Worm (Caenorhabditis elegans): ENCODE results near the gene snf-7.

Gene snf-7

DNA sequence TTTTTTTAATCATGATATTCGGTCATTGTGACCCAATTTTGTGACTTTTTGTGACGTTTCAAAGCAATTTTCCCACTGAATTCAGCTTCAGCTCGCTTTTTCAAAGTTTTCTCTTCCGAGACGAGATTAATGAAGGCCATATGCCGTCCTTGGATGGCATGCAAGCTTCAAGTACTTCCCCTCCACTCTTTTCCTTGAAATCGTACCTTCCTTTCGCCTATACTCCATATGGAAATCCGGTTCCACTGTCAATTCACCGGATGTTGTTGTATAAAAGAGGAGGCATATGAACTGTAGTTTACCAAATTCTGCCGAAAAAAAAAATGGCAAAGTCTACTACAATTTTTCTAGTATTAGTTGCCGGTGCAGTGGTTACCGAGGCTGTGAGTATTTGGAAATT, 24.5 kb upstream of the snf-7 start, which contains the start of gene ZK1010.4:
Gene ZK1010.4, plus strand, starts transcription at position 301 of the 400 bp plus-strand sequence.
- TF ChIP-seq ztf-23 (GFP tag; IDR thresholded peaks at IDR 0.05) (no peak), med-1 (GFP tag; optimal IDR thresholded peaks at IDR 0.05; ENCODE audit: insufficient read depth) (no peak), ref-1 (GFP tag; conservative IDR thresholded peaks at IDR 0.05) (no peak), cog-1 (tag; optimal IDR thresholded peaks at IDR 0.05) (no peak)

DNA sequence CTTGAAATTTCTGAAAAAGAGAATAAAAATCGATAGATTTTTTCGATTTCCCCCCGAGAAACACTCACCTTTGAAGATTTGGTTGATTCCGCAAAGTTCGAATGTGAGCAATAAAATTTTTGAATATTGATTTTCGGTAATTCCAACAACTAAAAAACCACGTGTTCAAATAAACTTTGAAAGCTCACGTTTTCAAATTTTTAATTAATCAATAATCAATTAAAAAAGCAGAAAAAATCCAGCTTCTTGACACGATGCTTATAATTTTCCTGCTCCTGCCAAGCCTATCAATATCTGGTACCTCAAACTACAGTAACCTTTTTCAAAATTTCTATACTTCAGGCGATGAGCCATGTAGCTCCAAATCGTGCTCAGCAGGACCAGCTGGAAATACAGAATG, 17.8 kb upstream of the snf-7 start, which contains the start of gene ZK1010.5:
Gene ZK1010.5, minus strand, starts transcription at position 101 of the 400 bp plus-strand sequence.
- 0 out of 2 replicates have a peak, but pooled peaks have one; percentile 38 for TF ChIP-seq T22C8.4 (GFP tag; IDR thresholded peaks at IDR 0.05)
- no peak for TF ChIP-seq med-1 (GFP tag; optimal IDR thresholded peaks at IDR 0.05; ENCODE audit: insufficient read depth)

DNA sequence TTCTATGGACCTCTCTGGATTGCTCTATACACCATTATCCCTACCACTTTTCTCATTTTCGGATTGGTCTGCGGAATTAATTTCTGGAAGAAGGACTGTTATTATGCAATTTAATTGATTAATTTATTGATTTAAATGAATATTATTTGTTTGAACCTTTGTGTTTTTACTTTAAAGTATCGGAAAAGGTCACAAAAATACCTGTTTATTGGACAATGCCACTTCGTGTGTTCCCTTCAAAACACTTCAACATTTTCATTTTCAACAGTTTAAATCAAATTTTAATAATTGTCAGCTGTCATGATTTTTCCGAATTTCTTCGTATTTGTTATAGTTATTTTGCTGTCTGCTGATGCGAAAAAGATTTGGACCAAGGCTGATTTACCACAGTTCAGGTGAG, 14.3 kb upstream of the snf-7 start, which contains the start of gene ZK1010.12:
Gene ZK1010.12, plus strand, starts transcription at position 301 of the 400 bp plus-strand sequence.
- TF ChIP-seq ztf-23 (GFP tag; IDR thresholded peaks at IDR 0.05) (no peak), med-1 (GFP tag; optimal IDR thresholded peaks at IDR 0.05; ENCODE audit: insufficient read depth) (no peak), cog-1 (tag; optimal IDR thresholded peaks at IDR 0.05) (no peak), T22C8.4 (GFP tag; IDR thresholded peaks at IDR 0.05) (no peak), klf-2 (GFP tag; conservative IDR thresholded peaks at IDR 0.05) (no peak), ztf-29 (GFP tag; IDR thresholded peaks at IDR 0.05) (no peak), ref-1 (GFP tag; conservative IDR thresholded peaks at IDR 0.05) (no peak), flt-1 (GFP tag; IDR thresholded peaks at IDR 0.05) (no peak), tab-1 (GFP tag; IDR thresholded peaks at IDR 0.05) (no peak)

DNA sequence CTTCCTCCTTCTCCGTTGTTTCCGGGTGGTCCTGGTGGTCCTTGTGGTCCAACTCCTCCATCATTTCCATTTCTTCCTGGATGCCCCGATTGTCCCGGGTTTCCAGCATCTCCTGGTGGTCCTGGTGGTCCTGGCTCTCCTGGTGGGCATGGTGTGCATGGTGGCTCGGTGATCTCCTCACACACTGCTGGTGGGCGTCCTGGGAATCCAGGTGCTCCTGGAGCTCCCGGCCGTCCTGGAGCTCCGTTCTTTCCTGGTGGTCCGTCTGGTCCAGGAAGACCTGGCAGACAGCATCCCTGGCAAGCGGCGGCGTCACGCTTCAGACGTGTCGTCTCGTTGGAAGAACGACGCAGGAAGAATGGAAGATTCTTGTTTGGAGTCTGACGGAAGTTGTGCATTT, 12.2 kb upstream of the snf-7 start:
- TF ChIP-seq T22C8.4 (GFP tag; IDR thresholded peaks at IDR 0.05), result no peak
- TF ChIP-seq klf-2 (GFP tag; conservative IDR thresholded peaks at IDR 0.05), result no peak
- no peak for TF ChIP-seq ref-1 (GFP tag; conservative IDR thresholded peaks at IDR 0.05)
- TF ChIP-seq ztf-29 (GFP tag; IDR thresholded peaks at IDR 0.05), result no peak
- no peak for TF ChIP-seq cog-1 (tag; optimal IDR thresholded peaks at IDR 0.05)
- no peak for TF ChIP-seq ztf-23 (GFP tag; IDR thresholded peaks at IDR 0.05)
- no peak for TF ChIP-seq flt-1 (GFP tag; IDR thresholded peaks at IDR 0.05)
- TF ChIP-seq med-1 (GFP tag; optimal IDR thresholded peaks at IDR 0.05; ENCODE audit: insufficient read depth), result no peak

DNA sequence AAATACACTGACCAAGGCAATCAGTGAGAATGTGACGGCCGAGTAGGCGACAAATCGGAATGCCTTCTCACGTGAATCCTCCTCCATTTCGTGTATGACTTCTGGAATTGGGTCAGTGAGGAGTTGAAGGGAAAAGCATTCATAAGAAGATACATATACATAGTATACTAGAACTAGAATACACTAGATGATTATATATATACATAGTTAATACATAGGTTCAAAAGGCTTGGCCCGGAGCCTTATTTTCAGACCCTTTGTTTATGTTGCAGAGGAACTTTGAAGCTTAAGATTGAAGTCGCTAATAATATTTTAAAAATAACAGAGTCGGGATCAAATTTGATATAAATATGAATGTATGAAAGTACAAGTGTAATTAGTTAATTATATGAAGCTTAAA, 11.7 kb upstream of the snf-7 start, which contains the start of gene col-97:
Gene col-97, minus strand, starts transcription at position 101 of the 400 bp plus-strand sequence.
- TF ChIP-seq med-1 (GFP tag; optimal IDR thresholded peaks at IDR 0.05; ENCODE audit: insufficient read depth) (no peak), ztf-23 (GFP tag; IDR thresholded peaks at IDR 0.05) (no peak), klf-2 (GFP tag; conservative IDR thresholded peaks at IDR 0.05) (no peak), tab-1 (GFP tag; IDR thresholded peaks at IDR 0.05) (no peak), ref-1 (GFP tag; conservative IDR thresholded peaks at IDR 0.05) (no peak), cog-1 (tag; optimal IDR thresholded peaks at IDR 0.05) (no peak), flt-1 (GFP tag; IDR thresholded peaks at IDR 0.05) (no peak), T22C8.4 (GFP tag; IDR thresholded peaks at IDR 0.05) (no peak), ztf-29 (GFP tag; IDR thresholded peaks at IDR 0.05) (no peak)

- no peak for TF ChIP-seq T22C8.4 (GFP tag; IDR thresholded peaks at IDR 0.05)
- TF ChIP-seq klf-2 (GFP tag; conservative IDR thresholded peaks at IDR 0.05), result no peak
- no peak for TF ChIP-seq ztf-29 (GFP tag; IDR thresholded peaks at IDR 0.05)
- no peak for TF ChIP-seq cog-1 (tag; optimal IDR thresholded peaks at IDR 0.05)
- no peak for TF ChIP-seq ztf-23 (GFP tag; IDR thresholded peaks at IDR 0.05)
- TF ChIP-seq tab-1 (GFP tag; IDR thresholded peaks at IDR 0.05), result no peak
- TF ChIP-seq med-1 (GFP tag; optimal IDR thresholded peaks at IDR 0.05; ENCODE audit: insufficient read depth), result no peak
- no peak for TF ChIP-seq ref-1 (GFP tag; conservative IDR thresholded peaks at IDR 0.05)
- TF ChIP-seq flt-1 (GFP tag; IDR thresholded peaks at IDR 0.05), result no peak
Measured at ce11 chrIII:12998252-12998651, 7.0 kb upstream of the snf-7 start.

DNA sequence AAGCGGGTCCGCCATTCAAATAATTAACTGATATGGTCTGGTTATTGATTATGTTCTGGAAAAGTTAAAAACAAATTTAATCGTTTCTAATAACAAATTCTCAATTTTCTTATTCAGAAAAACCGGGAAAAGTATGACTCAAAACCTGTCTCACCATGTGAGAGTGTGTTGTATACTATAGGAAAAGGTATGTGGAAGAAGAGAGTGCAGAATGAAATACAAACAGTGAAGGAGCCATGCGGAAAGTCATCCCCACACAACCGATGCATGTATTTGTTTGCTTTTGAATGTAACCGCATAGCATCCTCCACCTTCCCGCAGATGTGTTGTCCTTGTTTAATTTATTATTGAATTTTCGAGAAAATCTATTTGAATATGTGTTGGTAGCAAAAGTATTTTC, 4.8 kb upstream of the snf-7 start, which contains the start of gene ZK1010.8:
Gene ZK1010.8, minus strand, starts transcription at position 214 of the 400 bp plus-strand sequence.
- no peak for TF ChIP-seq T22C8.4 (GFP tag; IDR thresholded peaks at IDR 0.05)
- no peak for TF ChIP-seq tab-1 (GFP tag; IDR thresholded peaks at IDR 0.05)
- TF ChIP-seq flt-1 (GFP tag; IDR thresholded peaks at IDR 0.05), result no peak
- TF ChIP-seq cog-1 (tag; optimal IDR thresholded peaks at IDR 0.05), result no peak
- no peak for TF ChIP-seq ztf-23 (GFP tag; IDR thresholded peaks at IDR 0.05)
- no peak for TF ChIP-seq ztf-29 (GFP tag; IDR thresholded peaks at IDR 0.05)
- no peak for TF ChIP-seq klf-2 (GFP tag; conservative IDR thresholded peaks at IDR 0.05)
- TF ChIP-seq med-1 (GFP tag; optimal IDR thresholded peaks at IDR 0.05; ENCODE audit: insufficient read depth), result no peak
- TF ChIP-seq ref-1 (GFP tag; conservative IDR thresholded peaks at IDR 0.05), result no peak

- TF ChIP-seq cog-1 (tag; optimal IDR thresholded peaks at IDR 0.05) (peak; percentile 6), ztf-23 (GFP tag; IDR thresholded peaks at IDR 0.05) (peak; percentile 51; the same call in 1 of the 2 replicates), ztf-29 (GFP tag; IDR thresholded peaks at IDR 0.05) (no peak)
Measured at ce11 chrIII:13002098-13002497, 3.2 kb upstream of the snf-7 start, which contains the start of gene ZK1010.10. Gene ZK1010.10, plus strand, starts transcription at chrIII:13002383.

DNA sequence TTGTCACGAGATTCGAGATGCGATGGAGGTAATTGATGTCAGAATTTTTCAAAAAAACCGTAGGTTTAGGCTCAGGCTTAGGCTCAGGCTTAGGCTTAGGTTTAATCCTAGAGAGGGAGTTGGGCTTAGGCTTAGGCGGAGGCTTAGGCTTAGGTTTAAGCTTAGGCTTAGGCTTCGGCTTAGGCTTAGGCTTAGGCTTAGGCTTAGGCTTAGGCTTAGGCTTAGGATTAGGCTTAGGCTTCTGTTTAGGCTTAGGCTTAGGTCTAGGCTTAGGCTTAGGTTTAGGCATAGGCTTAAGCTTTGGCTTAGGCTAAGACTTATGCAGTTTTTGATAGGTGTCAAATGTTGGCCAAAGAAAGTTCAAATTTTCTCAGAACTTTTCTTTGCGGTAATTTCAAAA, 945 bp upstream of the snf-7 start:
- TF ChIP-seq ztf-23 (GFP tag; IDR thresholded peaks at IDR 0.05) (0 out of 2 replicates have a peak, but pooled peaks have one; percentile 23), tab-1 (GFP tag; IDR thresholded peaks at IDR 0.05) (no peak), cog-1 (tag; optimal IDR thresholded peaks at IDR 0.05) (no peak), flt-1 (GFP tag; IDR thresholded peaks at IDR 0.05) (no peak), ztf-29 (GFP tag; IDR thresholded peaks at IDR 0.05) (peak; percentile 68; the same call in 1 of the 2 replicates), klf-2 (GFP tag; conservative IDR thresholded peaks at IDR 0.05) (no peak), T22C8.4 (GFP tag; IDR thresholded peaks at IDR 0.05) (no peak), med-1 (GFP tag; optimal IDR thresholded peaks at IDR 0.05; ENCODE audit: insufficient read depth) (no peak), ref-1 (GFP tag; conservative IDR thresholded peaks at IDR 0.05) (no peak)

DNA sequence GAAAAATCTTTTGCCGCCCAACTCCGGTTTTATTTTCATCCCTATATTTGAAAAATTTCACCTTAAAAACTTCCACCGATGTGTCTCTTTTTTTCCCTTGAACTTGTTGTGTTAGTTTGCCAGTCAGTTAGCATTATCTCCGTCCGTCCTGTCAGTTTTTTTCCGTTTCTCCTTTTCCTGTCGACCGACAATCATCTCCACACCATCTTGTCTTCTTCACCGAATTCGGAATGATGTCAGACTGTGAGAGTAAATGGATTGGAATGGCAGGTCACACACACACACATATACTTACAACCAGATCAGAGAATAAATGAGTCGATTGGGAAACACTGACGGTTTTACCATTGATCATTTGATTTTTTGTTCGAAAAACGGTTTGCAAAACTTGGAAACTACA, 6.7 kb downstream of the snf-7 start:
- no peak for TF ChIP-seq tab-1 (GFP tag; IDR thresholded peaks at IDR 0.05)
- TF ChIP-seq T22C8.4 (GFP tag; IDR thresholded peaks at IDR 0.05), result no peak
- no peak for TF ChIP-seq ref-1 (GFP tag; conservative IDR thresholded peaks at IDR 0.05)
- no peak for TF ChIP-seq cog-1 (tag; optimal IDR thresholded peaks at IDR 0.05)
- no peak for TF ChIP-seq med-1 (GFP tag; optimal IDR thresholded peaks at IDR 0.05; ENCODE audit: insufficient read depth)
- no peak for TF ChIP-seq flt-1 (GFP tag; IDR thresholded peaks at IDR 0.05)
- TF ChIP-seq ztf-23 (GFP tag; IDR thresholded peaks at IDR 0.05), result no peak
- TF ChIP-seq ztf-29 (GFP tag; IDR thresholded peaks at IDR 0.05), result no peak
- no peak for TF ChIP-seq klf-2 (GFP tag; conservative IDR thresholded peaks at IDR 0.05)
